Worm (Caenorhabditis elegans) whole organism, late embryonic: ENCODE measurements around the gene C04A2.15.

Source experiments
- ama-1 ChIP-seq: fragments of 150-350 bp; optimal IDR thresholded peaks from 2 replicates; lab custom pipeline; 2014
- lim-6 ChIP-seq: sonication (generic microtip); optimal IDR thresholded peaks from 2 replicates; lab custom pipeline; 2016; ENCODE audit warnings: missing genetic modification characterization, missing compliant biosample characterization
- nhr-11 ChIP-seq: fragments of 150-350 bp; optimal IDR thresholded peaks from 2 replicates; lab custom pipeline; 2014; ENCODE audit warnings: missing biosample characterization, missing genetic modification characterization
- syd-9 ChIP-seq: sonication (generic microtip); optimal IDR thresholded peaks from 2 replicates; lab custom pipeline; 2016; ENCODE audit warnings: mild to moderate bottlenecking, missing genetic modification characterization, moderate library complexity, missing compliant biosample characterization
- unc-86 ChIP-seq: sonication (generic microtip); optimal IDR thresholded peaks from 2 replicates; lab custom pipeline; 2016; ENCODE audit warnings: missing genetic modification characterization, missing compliant biosample characterization

DNA sequence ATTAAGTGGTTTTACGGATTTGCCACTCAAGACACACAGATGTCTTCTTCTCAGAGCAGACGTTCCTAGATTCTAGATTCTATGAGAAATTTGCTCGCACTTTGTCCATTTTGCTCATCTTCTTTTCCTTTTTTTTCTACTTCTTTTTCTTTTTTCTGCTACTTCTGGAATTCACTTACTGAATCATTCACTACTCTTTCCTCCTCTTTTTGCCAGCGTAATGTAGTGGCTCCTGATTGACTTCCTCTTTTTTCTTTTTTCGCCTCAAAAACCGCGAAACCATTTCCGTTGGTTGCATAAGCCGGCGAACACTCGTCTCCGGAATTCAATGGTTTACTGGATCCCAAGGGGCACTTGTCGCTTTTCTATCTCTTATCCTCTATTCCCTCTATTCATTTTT, 19.8 kb upstream of the C04A2.15 start:
- no peak for TF ChIP-seq lim-6 (tag; lab: Kevin White, UChicago)
- no peak for TF ChIP-seq unc-86 (tag; lab: Kevin White, UChicago)
- no peak for TF ChIP-seq syd-9 (tag; lab: Kevin White, UChicago)
- no peak for TF ChIP-seq nhr-11 (tag; lab: Kevin White, UChicago)
- TF ChIP-seq ama-1 (lab: Kevin White, UChicago): no peak
